Worm (Caenorhabditis elegans) whole organism, L2 larva: ENCODE measurements around the gene hrpu-1.

Experiments
- F13H6.1 ChIP-seq: sonication (generic microtip); optimal IDR thresholded peaks from 2 replicates; lab custom pipeline; 2016; ENCODE audit warnings: missing genetic modification characterization, missing compliant biosample characterization
- Y55F3AM.14 ChIP-seq: fragments of 200-800 bp; sonication (Bioruptor generic); optimal IDR thresholded peaks from 2 replicates; lab custom pipeline; 2018; ENCODE audit warnings: mild to moderate bottlenecking, missing genetic modification characterization, missing compliant biosample characterization
- aly-2 ChIP-seq: fragments of 150-350 bp; optimal IDR thresholded peaks from 2 replicates; lab custom pipeline; 2014; ENCODE audit warnings: missing biosample characterization, missing genetic modification characterization
- ama-1 ChIP-seq: fragments of 150-350 bp; optimal IDR thresholded peaks from 2 replicates; lab custom pipeline; 2018; ENCODE audit warnings: inconsistent platforms
- egl-27 ChIP-seq: sonication (generic microtip); optimal IDR thresholded peaks from 3 replicates; lab custom pipeline; 2017; ENCODE audit warnings: missing biosample characterization, missing genetic modification reagents, missing genetic modification characterization
- elt-1 ChIP-seq: fragments of 150-350 bp; optimal IDR thresholded peaks from 2 replicates; lab custom pipeline; 2014; ENCODE audit warnings: missing biosample characterization, missing genetic modification characterization
- gmeb-1 ChIP-seq: fragments of 150-350 bp; optimal IDR thresholded peaks from 2 replicates; lab custom pipeline; 2014; ENCODE audit warnings: missing biosample characterization, missing genetic modification characterization
- lin-11 ChIP-seq: fragments of 150-350 bp; sonication (generic microtip); optimal IDR thresholded peaks from 2 replicates; lab custom pipeline; 2014; ENCODE audit warnings: missing biosample characterization, missing genetic modification characterization, inconsistent platforms, mixed read lengths
- lin-13 ChIP-seq: fragments of 150-350 bp; optimal IDR thresholded peaks from 2 replicates; lab custom pipeline; 2014; ENCODE audit warnings: missing biosample characterization, missing genetic modification reagents, missing genetic modification characterization
- lin-39 ChIP-seq: fragments of 150-350 bp; optimal IDR thresholded peaks from 2 replicates; lab custom pipeline; 2014; ENCODE audit warnings: missing biosample characterization, missing genetic modification reagents, missing genetic modification characterization
- nhr-10 ChIP-seq: sonication (generic microtip); optimal IDR thresholded peaks from 2 replicates; lab custom pipeline; 2017; ENCODE audit warnings: missing biosample characterization, missing genetic modification characterization
- nhr-11 ChIP-seq: fragments of 150-350 bp; optimal IDR thresholded peaks from 2 replicates; lab custom pipeline; 2014; ENCODE audit warnings: missing biosample characterization, missing genetic modification characterization
- nhr-12 ChIP-seq: fragments of 150-350 bp; optimal IDR thresholded peaks from 2 replicates; lab custom pipeline; 2014; ENCODE audit warnings: missing biosample characterization, missing genetic modification characterization
- nhr-129 ChIP-seq: fragments of 150-350 bp; optimal IDR thresholded peaks from 2 replicates; lab custom pipeline; 2014; ENCODE audit warnings: missing biosample characterization, missing genetic modification characterization
- nhr-21 ChIP-seq: fragments of 150-350 bp; optimal IDR thresholded peaks from 2 replicates; lab custom pipeline; 2014; ENCODE audit warnings: missing biosample characterization, missing genetic modification characterization
- nhr-237 ChIP-seq: fragments of 150-350 bp; optimal IDR thresholded peaks from 2 replicates; lab custom pipeline; 2014; ENCODE audit warnings: missing biosample characterization, missing genetic modification characterization
- peb-1 ChIP-seq: fragments of 150-350 bp; optimal IDR thresholded peaks from 2 replicates; lab custom pipeline; 2014; ENCODE audit warnings: missing biosample characterization, missing genetic modification characterization
- sem-4 ChIP-seq: fragments of 150-350 bp; optimal IDR thresholded peaks from 2 replicates; lab custom pipeline; 2014; ENCODE audit warnings: missing biosample characterization, missing genetic modification reagents, missing genetic modification characterization
- sma-9 ChIP-seq, 2 experiments: fragments of 150-350 bp in 1 of 2; sonication (generic microtip) in 1 of 2; optimal IDR thresholded peaks; 2 replicates each; lab custom pipeline; 2014 to 2016; ENCODE audit warnings: missing genetic modification characterization in 2 of 2, mild to moderate bottlenecking in 1 of 2, missing biosample characterization in 1 of 2, missing compliant biosample characterization in 1 of 2, missing genetic modification reagents in 1 of 2, moderate library complexity in 1 of 2
- unc-39 ChIP-seq: fragments of 150-350 bp; optimal IDR thresholded peaks from 2 replicates; lab custom pipeline; 2014; ENCODE audit warnings: missing biosample characterization, missing genetic modification characterization
- zag-1 ChIP-seq: fragments of 150-350 bp; optimal IDR thresholded peaks from 2 replicates; lab custom pipeline; 2014; ENCODE audit warnings: missing biosample characterization, missing genetic modification characterization
- ztf-1 ChIP-seq: fragments of 200-800 bp; sonication (Bioruptor generic); conservative IDR thresholded peaks from 2 replicates; pipeline ENCODE4 v1.3.6; 2022; ENCODE audit warnings: missing genetic modification characterization, missing compliant biosample characterization

The hrpu-1 gene

ce11 chrIV:15074392-15074791, 35.0 kb downstream of the hrpu-1 start, which contains the start of gene srt-50:
srt-50 (plus strand) TSS chrIV:15074692.
- TF ChIP-seq nhr-237: no peak
- TF ChIP-seq nhr-11 (tag; lab: Kevin White, UChicago): no peak
- no peak for TF ChIP-seq aly-2 (tag; lab: Kevin White, UChicago)
- no peak for TF ChIP-seq nhr-129 (tag; lab: Kevin White, UChicago)
- TF ChIP-seq zag-1: no peak
- TF ChIP-seq nhr-12: no peak
- TF ChIP-seq egl-27 (tag; lab: Kevin White, UChicago): no peak
- no peak for TF ChIP-seq lin-39 (tag; lab: Kevin White, UChicago)
- no peak for TF ChIP-seq unc-39 (tag; lab: Kevin White, UChicago)
- TF ChIP-seq, all 48 proteins: peak for 0

ce11 chrIV:15098294-15098693, 58.9 kb downstream of the hrpu-1 start, which contains the start of gene srt-49:
srt-49 (minus strand) TSS chrIV:15098394.
- TF ChIP-seq lin-11 (no peak), sem-4 (tag; lab: Kevin White, UChicago) (no peak), ama-1 (lab: Kevin White, UChicago) (no peak), F13H6.1 (no peak), Y55F3AM.14 (GFP tag; lab: Kevin White, UChicago) (no peak), unc-39 (tag; lab: Kevin White, UChicago) (no peak), nhr-129 (tag; lab: Kevin White, UChicago) (no peak), peb-1 (tag; lab: Kevin White, UChicago) (no peak), sma-9 (GFP tag; optimal IDR thresholded peaks at IDR 0.05; lab: Kevin White, UChicago) (no peak), sma-9 (tag; optimal IDR thresholded peaks at IDR 0.05; lab: Kevin White, UChicago) (no peak), nhr-21 (no peak), nhr-10 (no peak), lin-13 (GFP tag; lab: Kevin White, UChicago) (no peak), ztf-1 (GFP tag; lab: Robert Waterston, UW) (no peak), gmeb-1 (no peak), elt-1 (no peak)
